Fruit fly (Drosophila melanogaster) whole organism, prepupa: ENCODE results near the gene CG32668.

Experiments
- CG10631 ChIP-seq: fragments of 200-800 bp; sonication (Bioruptor generic); optimal IDR thresholded peaks from 2 replicates; lab custom pipeline; 2016; ENCODE audit warnings: missing biosample characterization, missing genetic modification characterization
- CG10669 ChIP-seq: fragments of 200-800 bp; sonication (Bioruptor generic); optimal IDR thresholded peaks from 3 replicates; lab custom pipeline; 2018; ENCODE audit warnings: missing biosample characterization, mild to moderate bottlenecking, missing genetic modification characterization, moderate library complexity
- CG11294 ChIP-seq: fragments of 200-800 bp; sonication (Bioruptor generic); IDR thresholded peaks from 2 replicates; pipeline ENCODE4 v1.3.6; 2022; ENCODE audit warnings: missing biosample characterization, missing genetic modification characterization
- CG11902 ChIP-seq: fragments of 200-800 bp; sonication (Bioruptor generic); optimal IDR thresholded peaks from 3 replicates; lab custom pipeline; 2016; ENCODE audit warnings: missing biosample characterization, missing genetic modification characterization
- CG16779 ChIP-seq: fragments of 200-800 bp; sonication (Bioruptor generic); optimal IDR thresholded peaks from 3 replicates; lab custom pipeline; 2017; ENCODE audit warnings: missing biosample characterization, mild to moderate bottlenecking, missing genetic modification characterization
- CG3032 ChIP-seq: fragments of 200-800 bp; optimal IDR thresholded peaks from 2 replicates; lab custom pipeline; 2019; ENCODE audit warnings: missing biosample characterization, mild to moderate bottlenecking, missing genetic modification characterization, moderate library complexity
- CG31627 ChIP-seq: fragments of 200-800 bp; sonication (Bioruptor generic); optimal IDR thresholded peaks from 3 replicates; lab custom pipeline; 2016; ENCODE audit warnings: missing biosample characterization, missing genetic modification characterization
- CG34406 ChIP-seq: fragments of 200-800 bp; sonication (Bioruptor generic); optimal IDR thresholded peaks from 3 replicates; lab custom pipeline; 2016; ENCODE audit warnings: missing biosample characterization, missing genetic modification characterization
- CG3919 ChIP-seq: fragments of 200-800 bp; sonication (Bioruptor generic); optimal IDR thresholded peaks from 3 replicates; lab custom pipeline; 2016; ENCODE audit warnings: missing biosample characterization, missing genetic modification characterization
- CG6163 ChIP-seq: fragments of 200-800 bp; sonication (Bioruptor generic); IDR thresholded peaks from 3 replicates; pipeline ENCODE4 v1.3.6; 2022; ENCODE audit warnings: missing biosample characterization, missing genetic modification characterization
- CG6792 ChIP-seq: fragments of 200-800 bp; sonication (Bioruptor generic); optimal IDR thresholded peaks from 3 replicates; lab custom pipeline; 2016; ENCODE audit warnings: missing biosample characterization, missing genetic modification characterization
- CG6854 ChIP-seq: fragments of 200-800 bp; sonication (Bioruptor generic); optimal IDR thresholded peaks from 2 replicates; lab custom pipeline; 2017; ENCODE audit warnings: missing biosample characterization, mild to moderate bottlenecking, missing genetic modification characterization
- CG8119 ChIP-seq: fragments of 200-800 bp; sonication (Bioruptor generic); IDR thresholded peaks from 3 replicates; pipeline ENCODE4 v1.3.6; 2022; ENCODE audit warnings: missing biosample characterization, missing genetic modification characterization
- CG8632 ChIP-seq: fragments of 200-800 bp; sonication (Bioruptor generic); optimal IDR thresholded peaks from 3 replicates; lab custom pipeline; 2016; ENCODE audit warnings: missing biosample characterization, missing genetic modification characterization
- Eip75B ChIP-seq: fragments of 200-800 bp; sonication (Bioruptor generic); optimal IDR thresholded peaks from 3 replicates; lab custom pipeline; 2016; ENCODE audit warnings: missing biosample characterization, missing genetic modification characterization
- Eip78C ChIP-seq: fragments of 200-800 bp; sonication (Bioruptor generic); peaks from one replicate; lab custom pipeline; 2016; ENCODE audit warnings: missing biosample characterization, missing genetic modification characterization
- Eip93F ChIP-seq: fragments of 200-800 bp; sonication (Bioruptor generic); optimal IDR thresholded peaks from 2 replicates; lab custom pipeline; 2016; ENCODE audit warnings: missing biosample characterization, mild to moderate bottlenecking, missing genetic modification characterization
- Ets21C ChIP-seq: fragments of 200-800 bp; sonication (Bioruptor generic); optimal IDR thresholded peaks from 3 replicates; lab custom pipeline; 2016; ENCODE audit warnings: missing biosample characterization, missing genetic modification characterization
- Hr39 ChIP-seq: fragments of 200-800 bp; sonication (Bioruptor generic); optimal IDR thresholded peaks from 2 replicates; lab custom pipeline; 2016; ENCODE audit warnings: missing biosample characterization, missing genetic modification characterization
- Hr4 ChIP-seq: fragments of 200-800 bp; sonication (Bioruptor generic); optimal IDR thresholded peaks from 3 replicates; lab custom pipeline; 2016; ENCODE audit warnings: missing biosample characterization, missing genetic modification characterization
- Lpt ChIP-seq: fragments of 200-800 bp; sonication (Bioruptor generic); optimal IDR thresholded peaks from 3 replicates; lab custom pipeline; 2016; ENCODE audit warnings: missing biosample characterization, missing genetic modification characterization
- Met ChIP-seq: fragments of 200-800 bp; sonication (Bioruptor generic); optimal IDR thresholded peaks from 3 replicates; lab custom pipeline; 2016; ENCODE audit warnings: missing biosample characterization, missing genetic modification characterization
- OdsH ChIP-seq: fragments of 200-800 bp; sonication (Bioruptor generic); optimal IDR thresholded peaks from 3 replicates; lab custom pipeline; 2016; ENCODE audit warnings: missing biosample characterization, missing genetic modification characterization
- Smox ChIP-seq: fragments of 200-800 bp; sonication (Bioruptor generic); optimal IDR thresholded peaks from 3 replicates; lab custom pipeline; 2016; ENCODE audit warnings: missing biosample characterization, missing genetic modification characterization
- Sox102F ChIP-seq: fragments of 200-800 bp; sonication (Bioruptor generic); optimal IDR thresholded peaks from 2 replicates; lab custom pipeline; 2016; ENCODE audit warnings: missing biosample characterization, mild to moderate bottlenecking, missing genetic modification characterization
- achi ChIP-seq: fragments of 200-800 bp; sonication (Bioruptor generic); optimal IDR thresholded peaks from 3 replicates; lab custom pipeline; 2016; ENCODE audit warnings: missing biosample characterization, missing genetic modification characterization
- acj6 ChIP-seq: fragments of 200-800 bp; sonication (Bioruptor generic); optimal IDR thresholded peaks from 3 replicates; lab custom pipeline; 2016; ENCODE audit warnings: missing biosample characterization, missing genetic modification characterization
- cyc ChIP-seq: fragments of 200-800 bp; sonication (Bioruptor generic); optimal IDR thresholded peaks from 3 replicates; lab custom pipeline; 2016; ENCODE audit warnings: missing biosample characterization, missing genetic modification characterization
- eg ChIP-seq: fragments of 200-800 bp; sonication (Bioruptor generic); IDR thresholded peaks from 3 replicates; pipeline ENCODE4 v1.3.6; 2022; ENCODE audit warnings: missing biosample characterization, missing genetic modification characterization
- esn ChIP-seq: fragments of 200-800 bp; sonication (Bioruptor generic); optimal IDR thresholded peaks from 2 replicates; lab custom pipeline; 2016; ENCODE audit warnings: missing biosample characterization, mild to moderate bottlenecking, missing genetic modification characterization, moderate library complexity
- lz ChIP-seq: fragments of 200-800 bp; sonication (Bioruptor generic); optimal IDR thresholded peaks from 3 replicates; lab custom pipeline; 2016; ENCODE audit warnings: missing biosample characterization, missing genetic modification characterization
- pdm3 ChIP-seq: fragments of 200-800 bp; sonication (Bioruptor generic); optimal IDR thresholded peaks from 3 replicates; lab custom pipeline; 2016; ENCODE audit warnings: missing biosample characterization, missing genetic modification characterization
- salr ChIP-seq, 2 experiments: fragments of 200-800 bp; sonication (Bioruptor generic); optimal IDR thresholded peaks; 3 replicates each; lab custom pipeline; 2016 to 2018; ENCODE audit warnings: missing biosample characterization in 2 of 2, missing genetic modification characterization in 2 of 2, mild to moderate bottlenecking in 1 of 2
- ss ChIP-seq, 2 experiments: fragments of 200-800 bp; sonication (Bioruptor generic); optimal IDR thresholded peaks; 2 replicates in 1 of 2; 3 replicates in 1 of 2; lab custom pipeline; 2017 to 2018; ENCODE audit warnings: mild to moderate bottlenecking in 2 of 2, missing biosample characterization in 2 of 2, missing genetic modification characterization in 2 of 2, moderate library complexity in 1 of 2
- svp ChIP-seq: fragments of 200-800 bp; sonication (Bioruptor generic); peaks from one replicate; lab custom pipeline; 2016; ENCODE audit warnings: missing biosample characterization, missing genetic modification characterization
- topi ChIP-seq: fragments of 200-800 bp; sonication (Bioruptor generic); optimal IDR thresholded peaks from 3 replicates; lab custom pipeline; 2016; ENCODE audit warnings: missing biosample characterization, missing genetic modification characterization
- vri ChIP-seq: fragments of 200-800 bp; sonication (Bioruptor generic); optimal IDR thresholded peaks from 3 replicates; lab custom pipeline; 2016; ENCODE audit warnings: missing biosample characterization, mild to moderate bottlenecking, missing genetic modification characterization

Gene CG32668

DNA sequence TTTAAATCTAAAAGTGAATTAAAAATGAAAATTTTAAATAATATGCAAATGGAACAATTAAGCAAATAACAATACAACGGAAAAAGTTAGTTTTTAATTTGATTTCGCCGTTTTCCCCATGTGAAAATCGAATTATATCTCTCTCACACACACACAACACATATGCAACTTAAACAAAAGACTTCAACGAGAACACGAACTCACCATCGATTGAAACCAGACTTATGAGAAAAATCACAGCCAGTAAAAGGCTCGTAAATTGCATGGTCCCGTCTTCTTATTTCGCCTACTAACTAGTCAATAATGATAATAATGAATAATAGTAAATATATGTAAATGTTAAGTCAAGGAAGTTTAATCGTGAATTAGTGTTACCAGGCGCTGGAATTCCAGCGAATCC, 6.1 kb downstream of the CG32668 start:
- TF ChIP-seq Eip93F (GFP tag; lab: Kevin White, UChicago) (peak; percentile 28), CG11902 (GFP tag; lab: Kevin White, UChicago) (no peak), CG16779 (no peak)

DNA sequence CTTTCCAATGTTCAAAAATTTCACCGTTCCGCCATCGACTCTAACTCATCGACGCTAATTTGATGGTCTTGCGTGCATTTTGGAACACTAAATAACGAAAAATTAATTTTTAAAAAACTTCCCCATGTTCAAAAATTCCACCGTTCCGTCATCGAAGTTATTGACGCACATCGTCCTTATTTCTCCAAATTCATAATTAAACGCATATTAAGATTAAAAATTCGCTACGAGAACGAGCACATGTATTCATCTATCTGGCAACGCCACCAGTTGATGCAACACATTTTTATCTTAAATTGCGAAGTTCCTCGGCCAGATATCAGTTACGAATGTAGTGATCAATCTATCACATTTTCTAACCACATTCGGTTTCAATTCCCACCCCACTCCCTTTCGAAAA, 10.4 kb downstream of the CG32668 start, which contains the start of gene Lint-1:
TSS of gene Lint-1 (plus strand) at position 123 of the 400 bp plus-strand sequence.
- peak; percentile 5 for TF ChIP-seq CG8632 (GFP tag; lab: Kevin White, UChicago)
- TF ChIP-seq svp (GFP tag; lab: Kevin White, UChicago): peak; percentile 69
- TF ChIP-seq Hr4 (GFP tag; lab: Kevin White, UChicago): peak; percentile 15
- TF ChIP-seq Smox: peak; percentile 35
- TF ChIP-seq cyc (GFP tag; lab: Kevin White, UChicago): peak; percentile 27
- peak; percentile 18 for TF ChIP-seq Ets21C
- peak; percentile 54 for TF ChIP-seq lz (GFP tag; lab: Kevin White, UChicago)
- TF ChIP-seq CG16779: no peak
- peak; percentile 54 for TF ChIP-seq vri
- peak; percentile 34 for TF ChIP-seq Met (GFP tag; lab: Kevin White, UChicago)
- TF ChIP-seq Sox102F (GFP tag; lab: Kevin White, UChicago): peak; percentile 13
- no peak for TF ChIP-seq ss (GFP tag; optimal IDR thresholded peaks at IDR 0.05; lab: Kevin White, UChicago)
- TF ChIP-seq OdsH: peak; percentile 43
- TF ChIP-seq CG31627 (GFP tag; lab: Kevin White, UChicago): peak; percentile 48
- no peak for TF ChIP-seq CG6163
- peak; percentile 23 for TF ChIP-seq acj6 (GFP tag; lab: Kevin White, UChicago)
- peak; percentile 5 for TF ChIP-seq CG3919
- TF ChIP-seq CG8119 (GFP tag; lab: Robert Waterston, UW): no peak
- no peak for TF ChIP-seq salr (GFP tag; optimal IDR thresholded peaks at IDR 0.05; lab: Kevin White, UChicago)
- TF ChIP-seq CG6792 (GFP tag; lab: Kevin White, UChicago): no peak
- peak; percentile 16 for TF ChIP-seq esn (GFP tag; lab: Kevin White, UChicago)
- TF ChIP-seq CG10631 (GFP tag; lab: Kevin White, UChicago): peak; percentile 5
- TF ChIP-seq topi (GFP tag; lab: Kevin White, UChicago): peak; percentile 40
- peak; percentile 52 for TF ChIP-seq Hr39 (GFP tag; lab: Kevin White, UChicago)
- TF ChIP-seq pdm3 (GFP tag; lab: Kevin White, UChicago): peak; percentile 49
- 0 out of 3 replicates have a peak, but pooled peaks have one; percentile 24 for TF ChIP-seq eg (GFP tag; lab: Robert Waterston, UW)
- TF ChIP-seq achi (GFP tag; lab: Kevin White, UChicago): peak; percentile 3
- TF ChIP-seq Eip78C: peak; percentile 60
- peak; percentile 5 for TF ChIP-seq Eip75B (GFP tag; lab: Kevin White, UChicago)

DNA sequence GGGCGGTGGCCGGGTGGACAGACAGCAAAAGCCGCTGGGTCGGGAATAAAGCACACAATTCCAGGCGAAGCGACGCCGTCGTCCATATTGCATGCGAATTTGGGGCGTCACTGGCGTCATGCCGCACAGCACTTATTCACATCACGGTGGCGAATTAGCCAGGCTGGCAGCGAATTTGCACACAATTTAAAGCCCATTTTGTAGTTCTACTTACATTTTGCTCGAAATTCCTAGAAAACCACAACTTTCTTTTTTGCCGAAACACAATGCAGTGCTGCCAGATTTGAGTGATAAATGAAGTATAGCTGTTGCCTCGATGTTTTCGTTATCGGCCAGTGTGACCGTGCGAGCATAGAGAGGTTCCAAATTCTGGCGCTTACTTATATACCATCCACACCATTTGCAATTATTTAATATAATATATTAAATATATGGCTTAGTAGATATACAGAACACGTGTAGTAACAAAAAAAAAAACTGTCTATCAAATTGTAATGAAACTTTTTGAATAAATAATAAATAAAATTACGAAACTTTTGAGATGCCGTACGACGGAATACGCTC, 11.2 kb downstream of the CG32668 start, which contains the start of gene Ran:
TSS of gene Ran (minus strand) at position 445 of the 564 bp plus-strand sequence.
- TF ChIP-seq Lpt (GFP tag; lab: Kevin White, UChicago) (no peak), CG6163 (peak; percentile 34; the same call in 1 of the 3 replicates), CG6854 (GFP tag; lab: Kevin White, UChicago) (peak; percentile 44), CG11294 (GFP tag; lab: Robert Waterston, UW) (no peak), CG10669 (no peak), eg (GFP tag; lab: Robert Waterston, UW) (0 out of 3 replicates have a peak, but pooled peaks have one; percentile 15), Eip75B (GFP tag; lab: Kevin White, UChicago) (no peak), CG34406 (GFP tag; lab: Kevin White, UChicago) (no peak), CG3032 (tag; lab: Kevin White, UChicago) (no peak), svp (GFP tag; lab: Kevin White, UChicago) (peak; percentile 24)
